Fruit fly (Drosophila melanogaster) whole organism, prepupa: Measurements from ENCODE around the gene CG8135.
A peak's percentile ranks its signal among the peaks of the same experiment; 100 is the strongest.

ENCODE experiments used
- CG34406 ChIP-seq: fragments of 200-800 bp; sonication (Bioruptor generic); optimal IDR thresholded peaks from 3 replicates; lab custom pipeline; 2016; ENCODE audit warnings: missing biosample characterization, missing genetic modification characterization
- CG6276 ChIP-seq: fragments of 200-800 bp; sonication (Bioruptor generic); optimal IDR thresholded peaks from 2 replicates; lab custom pipeline; 2017; ENCODE audit warnings: missing biosample characterization, mild to moderate bottlenecking, missing genetic modification characterization
- CG7368 ChIP-seq: fragments of 200-800 bp; sonication (Bioruptor generic); optimal IDR thresholded peaks from 3 replicates; lab custom pipeline; 2016; ENCODE audit warnings: missing biosample characterization, missing genetic modification characterization
- CG9139 ChIP-seq: fragments of 200-800 bp; sonication (Bioruptor generic); optimal IDR thresholded peaks from 3 replicates; lab custom pipeline; 2017; ENCODE audit warnings: missing biosample characterization, mild to moderate bottlenecking, missing genetic modification characterization
- Ets96B ChIP-seq: fragments of 200-800 bp; optimal IDR thresholded peaks from 2 replicates; lab custom pipeline; 2019; ENCODE audit warnings: missing biosample characterization, mild to moderate bottlenecking, missing genetic modification characterization, moderate library complexity
- Gug ChIP-seq: fragments of 200-800 bp; sonication (Bioruptor generic); IDR thresholded peaks from 2 replicates; pipeline ENCODE4 v1.3.6; 2022; ENCODE audit warnings: missing biosample characterization, missing genetic modification characterization
- Hr39 ChIP-seq: fragments of 200-800 bp; sonication (Bioruptor generic); optimal IDR thresholded peaks from 2 replicates; lab custom pipeline; 2016; ENCODE audit warnings: missing biosample characterization, missing genetic modification characterization
- Sox102F ChIP-seq: fragments of 200-800 bp; sonication (Bioruptor generic); optimal IDR thresholded peaks from 2 replicates; lab custom pipeline; 2016; ENCODE audit warnings: missing biosample characterization, mild to moderate bottlenecking, missing genetic modification characterization
- Sox15 ChIP-seq: fragments of 200-800 bp; sonication (Bioruptor generic); optimal IDR thresholded peaks from 3 replicates; lab custom pipeline; 2016; ENCODE audit warnings: missing biosample characterization, missing genetic modification characterization
- esn ChIP-seq: fragments of 200-800 bp; sonication (Bioruptor generic); optimal IDR thresholded peaks from 2 replicates; lab custom pipeline; 2016; ENCODE audit warnings: missing biosample characterization, mild to moderate bottlenecking, missing genetic modification characterization, moderate library complexity
- net ChIP-seq: fragments of 200-800 bp; sonication (Bioruptor generic); optimal IDR thresholded peaks from 3 replicates; lab custom pipeline; 2016; ENCODE audit warnings: missing biosample characterization, missing genetic modification characterization

DNA sequence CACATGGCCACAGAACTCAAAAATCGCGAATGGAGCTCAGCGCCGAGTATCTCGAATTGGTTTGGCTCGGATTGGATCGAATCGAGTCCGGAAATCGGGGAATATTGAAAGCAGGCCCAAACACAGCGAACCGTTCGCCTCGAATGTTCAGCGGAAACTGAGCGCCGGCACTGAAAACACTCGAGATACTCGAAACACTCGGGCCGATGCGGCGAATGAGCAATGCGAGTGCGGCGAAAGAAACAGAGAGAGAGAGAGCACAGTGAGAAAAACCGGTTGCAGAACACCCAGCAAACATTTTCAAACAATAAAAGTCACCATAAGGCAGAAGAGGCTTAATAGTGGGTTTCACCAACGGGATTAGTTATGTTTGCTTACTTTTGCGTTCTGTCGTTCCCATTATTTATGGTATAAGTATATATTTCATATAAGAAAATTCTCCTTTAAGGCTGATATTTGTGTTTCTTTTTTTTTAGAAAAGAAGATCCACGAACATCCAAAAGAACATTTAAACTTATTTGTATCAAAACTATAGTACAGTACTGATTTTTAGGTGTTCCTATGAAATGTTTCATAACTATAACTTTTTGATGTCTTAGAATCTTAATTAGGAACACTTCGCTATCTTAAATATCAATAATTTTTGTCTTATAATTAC, 9.7 kb upstream of the CG8135 start, which contains the start of gene FER:
- TF ChIP-seq Sox102F (GFP tag; lab: Kevin White, UChicago) (peak; percentile 13), Hr39 (GFP tag; lab: Kevin White, UChicago) (no peak), CG34406 (GFP tag; lab: Kevin White, UChicago) (no peak), Gug (GFP tag; lab: Robert Waterston, UW) (no peak), CG9139 (peak; percentile 58), net (no peak), Sox15 (GFP tag; lab: Kevin White, UChicago) (no peak), CG7368 (GFP tag; lab: Kevin White, UChicago) (no peak), Ets96B (tag; lab: Kevin White, UChicago) (no peak), esn (GFP tag; lab: Kevin White, UChicago) (peak; percentile 17), CG6276 (GFP tag; lab: Kevin White, UChicago) (peak; percentile 8)
